Fruit fly (Drosophila melanogaster) whole organism, embryonic: ENCODE data around the gene r2d2.
A peak's percentile ranks its signal among the peaks of the same experiment; 100 is the strongest.

ENCODE experiments used
- Abd-B ChIP-seq: fragments of 200-800 bp; sonication (Bioruptor generic); optimal IDR thresholded peaks from 2 replicates; lab custom pipeline; 2018; ENCODE audit warnings: missing biosample characterization, mild to moderate bottlenecking, missing genetic modification characterization, moderate library complexity
- Antp ChIP-seq: fragments of 200-800 bp; sonication (Bioruptor generic); optimal IDR thresholded peaks from 3 replicates; lab custom pipeline; 2016; ENCODE audit warnings: missing biosample characterization, missing genetic modification characterization
- B-H1 ChIP-seq: fragments of 200-800 bp; sonication (Bioruptor generic); IDR thresholded peaks from 3 replicates; pipeline ENCODE4 v1.3.6; 2022; ENCODE audit warnings: missing biosample characterization, missing genetic modification characterization
- CG1024 ChIP-seq: fragments of 200-800 bp; sonication (Bioruptor generic); IDR thresholded peaks from 2 replicates; pipeline ENCODE4 v1.3.6; 2022; ENCODE audit warnings: missing biosample characterization, missing genetic modification characterization
- CG13287 ChIP-seq: fragments of 200-800 bp; sonication (Bioruptor generic); IDR thresholded peaks from 2 replicates; pipeline ENCODE4 v1.3.6; 2022; ENCODE audit warnings: missing biosample characterization, missing genetic modification characterization; ENCODE audit not compliant: partially characterized antibody
- CG15696 ChIP-seq: fragments of 200-800 bp; sonication (Bioruptor generic); optimal IDR thresholded peaks from 2 replicates; lab custom pipeline; 2019; ENCODE audit warnings: missing biosample characterization, mild to moderate bottlenecking, missing genetic modification characterization, moderate library complexity
- CG17328 ChIP-seq: fragments of 200-800 bp; sonication (Bioruptor generic); IDR thresholded peaks from 2 replicates; pipeline ENCODE4 v1.3.6; 2022; ENCODE audit warnings: missing biosample characterization, missing genetic modification characterization
- CG17802 ChIP-seq: fragments of 200-800 bp; sonication (Bioruptor generic); optimal IDR thresholded peaks from 2 replicates; lab custom pipeline; 2018; ENCODE audit warnings: missing biosample characterization, mild to moderate bottlenecking, missing genetic modification characterization, moderate library complexity
- CG17912 ChIP-seq: fragments of 200-800 bp; sonication (Bioruptor generic); optimal IDR thresholded peaks from 2 replicates; lab custom pipeline; 2018; ENCODE audit warnings: missing biosample characterization, mild to moderate bottlenecking, missing genetic modification characterization
- CG18476 ChIP-seq: fragments of 200-800 bp; sonication (Bioruptor generic); optimal IDR thresholded peaks from 2 replicates; lab custom pipeline; 2016; ENCODE audit warnings: missing biosample characterization, mild to moderate bottlenecking, missing genetic modification characterization
- CG2199 ChIP-seq: fragments of 200-800 bp; sonication (Bioruptor generic); IDR thresholded peaks from 3 replicates; pipeline ENCODE4 v1.3.6; 2022; ENCODE audit warnings: missing biosample characterization, missing genetic modification characterization
- CG32767 ChIP-seq: fragments of 200-800 bp; sonication (Bioruptor generic); IDR thresholded peaks from 2 replicates; pipeline ENCODE4 v1.3.6; 2022; ENCODE audit warnings: missing biosample characterization, missing genetic modification characterization
- CG3407 ChIP-seq: fragments of 200-800 bp; sonication (Bioruptor generic); optimal IDR thresholded peaks from 2 replicates; lab custom pipeline; 2018; ENCODE audit warnings: missing biosample characterization, mild to moderate bottlenecking, missing genetic modification characterization
- CG3995 ChIP-seq: fragments of 200-800 bp; sonication (Bioruptor generic); optimal IDR thresholded peaks from 3 replicates; lab custom pipeline; 2016; ENCODE audit warnings: missing biosample characterization, missing genetic modification characterization
- CG4617 ChIP-seq: fragments of 200-800 bp; sonication (Bioruptor generic); optimal IDR thresholded peaks from 3 replicates; lab custom pipeline; 2016; ENCODE audit warnings: missing biosample characterization, missing genetic modification characterization, borderline replicate concordance
- CG5245 ChIP-seq: fragments of 200-800 bp; sonication (Bioruptor generic); optimal IDR thresholded peaks from 3 replicates; lab custom pipeline; 2016; ENCODE audit warnings: missing biosample characterization, missing genetic modification characterization
- CG7556 ChIP-seq: fragments of 200-800 bp; sonication (Bioruptor generic); optimal IDR thresholded peaks from 2 replicates; lab custom pipeline; 2017; ENCODE audit warnings: missing biosample characterization, mild to moderate bottlenecking, missing genetic modification characterization
- CG8281 ChIP-seq: fragments of 200-800 bp; sonication (Bioruptor generic); optimal IDR thresholded peaks from 2 replicates; lab custom pipeline; 2018; ENCODE audit warnings: missing biosample characterization, mild to moderate bottlenecking, missing genetic modification characterization, moderate library complexity
- E2f1 ChIP-seq: fragments of 200-800 bp; sonication (Bioruptor generic); IDR thresholded peaks from 2 replicates; pipeline ENCODE4 v1.3.6; 2022; ENCODE audit warnings: missing biosample characterization, missing genetic modification characterization
- H15 ChIP-seq: fragments of 200-800 bp; sonication (Bioruptor generic); IDR thresholded peaks from 3 replicates; pipeline ENCODE4 v1.3.6; 2022; ENCODE audit warnings: missing biosample characterization, missing genetic modification characterization
- Hr78 ChIP-seq, 2 experiments: fragments of 200-800 bp in 1 of 2; fragments of >200 bp in 1 of 2; sonication (Bioruptor generic) in 1 of 2; optimal IDR thresholded peaks; 2 replicates each; lab custom pipeline; 2017 to 2019; ENCODE audit warnings: missing biosample characterization in 2 of 2, missing genetic modification characterization in 2 of 2, mild to moderate bottlenecking in 1 of 2, moderate library complexity in 1 of 2
- Max ChIP-seq: fragments of 200-800 bp; sonication (Bioruptor generic); optimal IDR thresholded peaks from 2 replicates; lab custom pipeline; 2016; ENCODE audit warnings: missing biosample characterization, mild to moderate bottlenecking, missing genetic modification characterization
- Mrtf ChIP-seq: fragments of 200-800 bp; sonication (Bioruptor generic); IDR thresholded peaks from 3 replicates; pipeline ENCODE4 v1.3.6; 2022; ENCODE audit warnings: missing biosample characterization, missing genetic modification characterization
- NFAT ChIP-seq: fragments of 200-800 bp; sonication (Bioruptor generic); IDR thresholded peaks from 2 replicates; pipeline ENCODE4 v1.3.6; 2022; ENCODE audit warnings: missing biosample characterization, missing genetic modification characterization
- Ravus ChIP-seq: fragments of 200-800 bp; sonication (Bioruptor generic); IDR thresholded peaks from 2 replicates; pipeline ENCODE4 v1.3.6; 2022; ENCODE audit warnings: missing biosample characterization, missing genetic modification characterization
- Rfx ChIP-seq: fragments of 200-800 bp; sonication (Bioruptor generic); IDR thresholded peaks from 2 replicates; pipeline ENCODE4 v1.3.6; 2022; ENCODE audit warnings: missing biosample characterization, missing genetic modification characterization
- Sox100B ChIP-seq: fragments of 200-800 bp; sonication (Bioruptor generic); optimal IDR thresholded peaks from 3 replicates; lab custom pipeline; 2018; ENCODE audit warnings: missing biosample characterization, mild to moderate bottlenecking, missing genetic modification characterization
- TFAM ChIP-seq: fragments of 200-800 bp; sonication (Bioruptor generic); optimal IDR thresholded peaks from 2 replicates; lab custom pipeline; 2017; ENCODE audit warnings: missing biosample characterization, missing genetic modification characterization, inconsistent platforms
- Xrp1 ChIP-seq: fragments of 200-800 bp; sonication (Bioruptor generic); IDR thresholded peaks from 2 replicates; pipeline ENCODE4 v1.3.6; 2022; ENCODE audit warnings: missing biosample characterization, missing genetic modification characterization
- abd-A ChIP-seq: fragments of 200-800 bp; sonication (Bioruptor generic); optimal IDR thresholded peaks from 3 replicates; lab custom pipeline; 2019; ENCODE audit warnings: missing biosample characterization, mild to moderate bottlenecking, missing genetic modification characterization, moderate library complexity
- ato ChIP-seq: fragments of 200-800 bp; sonication (Bioruptor generic); IDR thresholded peaks from 2 replicates; pipeline ENCODE4 v1.3.6; 2022; ENCODE audit warnings: missing biosample characterization, missing genetic modification characterization; ENCODE audit not compliant: partially characterized antibody
- br ChIP-seq: fragments of >200 bp; optimal IDR thresholded peaks from 2 replicates; lab custom pipeline; 2017
- crp ChIP-seq, 2 experiments: fragments of 200-800 bp; sonication (Bioruptor generic); optimal IDR thresholded peaks; 2 replicates in 1 of 2; 3 replicates in 1 of 2; lab custom pipeline; 2017; ENCODE audit warnings: missing biosample characterization in 2 of 2, missing genetic modification characterization in 2 of 2, mild to moderate bottlenecking in 1 of 2, moderate library complexity in 1 of 2
- da ChIP-seq: fragments of 200-800 bp; sonication (Bioruptor generic); optimal IDR thresholded peaks from 2 replicates; lab custom pipeline; 2016; ENCODE audit warnings: missing biosample characterization, missing genetic modification characterization
- dati ChIP-seq: fragments of 200-800 bp; sonication (Bioruptor generic); IDR thresholded peaks from 2 replicates; pipeline ENCODE4 v1.3.6; 2022; ENCODE audit warnings: missing biosample characterization, missing genetic modification characterization
- dmrt99B ChIP-seq: fragments of 200-800 bp; sonication (Bioruptor generic); optimal IDR thresholded peaks from 2 replicates; lab custom pipeline; 2018; ENCODE audit warnings: missing biosample characterization, mild to moderate bottlenecking, missing genetic modification characterization, moderate library complexity
- en ChIP-seq: fragments of 200-800 bp; sonication (Bioruptor generic); optimal IDR thresholded peaks from 2 replicates; lab custom pipeline; 2016; ENCODE audit warnings: missing biosample characterization, missing genetic modification characterization
- exex ChIP-seq: fragments of 200-800 bp; sonication (Bioruptor generic); optimal IDR thresholded peaks from 4 replicates; lab custom pipeline; 2018; ENCODE audit warnings: missing biosample characterization, mild to moderate bottlenecking, missing genetic modification characterization, moderate library complexity
- gcm2 ChIP-seq: fragments of 200-800 bp; sonication (Bioruptor generic); optimal IDR thresholded peaks from 2 replicates; lab custom pipeline; 2016; ENCODE audit warnings: missing biosample characterization, missing genetic modification characterization
- ken ChIP-seq: fragments of 200-800 bp; sonication (Bioruptor generic); IDR thresholded peaks from 3 replicates; pipeline ENCODE4 v1.3.6; 2022; ENCODE audit warnings: missing biosample characterization, missing genetic modification characterization
- luna ChIP-seq: fragments of 200-800 bp; sonication (Bioruptor generic); optimal IDR thresholded peaks from 2 replicates; lab custom pipeline; 2016; ENCODE audit warnings: missing biosample characterization, missing genetic modification characterization
- mirr ChIP-seq: fragments of 200-800 bp; sonication (Bioruptor generic); optimal IDR thresholded peaks from 3 replicates; lab custom pipeline; 2018; ENCODE audit warnings: missing biosample characterization, mild to moderate bottlenecking, missing genetic modification characterization
- rib ChIP-seq: fragments of 200-800 bp; sonication (Bioruptor generic); IDR thresholded peaks from 2 replicates; pipeline ENCODE4 v1.3.6; 2022; ENCODE audit warnings: missing biosample characterization, missing genetic modification characterization
- so ChIP-seq: fragments of 200-800 bp; sonication (Bioruptor generic); IDR thresholded peaks from 3 replicates; pipeline ENCODE4 v1.3.6; 2022; ENCODE audit warnings: missing biosample characterization, missing genetic modification characterization
- sug ChIP-seq: fragments of 200-800 bp; optimal IDR thresholded peaks from 2 replicates; lab custom pipeline; 2019; ENCODE audit warnings: missing biosample characterization, mild to moderate bottlenecking, missing genetic modification characterization, moderate library complexity
- twi ChIP-seq: fragments of 200-800 bp; optimal IDR thresholded peaks from 2 replicates; lab custom pipeline; 2019; ENCODE audit warnings: missing biosample characterization, mild to moderate bottlenecking, missing genetic modification characterization, moderate library complexity
- vfl ChIP-seq: fragments of 200-800 bp; sonication (Bioruptor generic); optimal IDR thresholded peaks from 2 replicates; lab custom pipeline; 2016; ENCODE audit warnings: missing biosample characterization, missing genetic modification characterization
- zen2 ChIP-seq: fragments of 200-800 bp; sonication (Bioruptor generic); IDR thresholded peaks from 3 replicates; pipeline ENCODE4 v1.3.6; 2022; ENCODE audit warnings: missing biosample characterization, missing genetic modification characterization; ENCODE audit not compliant: partially characterized antibody

The r2d2 gene

DNA sequence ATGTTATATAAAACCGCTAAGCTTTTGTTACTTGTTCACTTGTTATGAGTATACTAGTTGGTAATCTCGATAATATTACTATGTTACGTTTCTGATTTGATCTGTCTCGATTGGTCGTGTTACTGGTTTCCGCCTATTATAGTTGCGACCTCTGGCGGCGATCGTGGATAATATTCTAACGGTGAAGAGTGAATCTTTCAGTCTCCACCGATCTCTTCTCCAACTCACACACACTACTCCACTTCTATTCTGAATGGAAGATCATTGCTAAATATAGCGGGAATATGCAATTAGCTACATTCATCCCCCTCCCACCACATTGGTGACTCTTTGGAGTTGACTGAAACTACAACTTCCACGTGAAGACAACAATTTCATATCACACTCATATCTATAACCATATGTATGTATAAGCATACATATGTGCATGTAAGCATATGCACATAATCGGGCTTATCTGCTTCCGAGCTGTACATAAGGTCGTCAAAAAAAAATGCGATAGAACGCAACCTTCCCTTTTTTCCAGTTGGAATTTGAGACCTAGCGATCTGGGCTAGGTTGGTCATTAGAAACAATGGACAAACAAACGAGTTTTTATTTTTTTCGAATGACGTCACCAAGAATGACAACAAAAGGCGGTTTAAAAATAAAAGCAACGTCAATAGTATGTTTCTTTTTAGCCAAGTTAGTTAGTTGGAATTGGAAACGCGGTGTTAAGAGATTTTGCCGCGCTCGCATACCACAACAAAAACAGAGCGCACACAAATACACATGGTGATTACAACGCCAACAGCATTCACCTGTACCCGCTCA lies 9.1 kb downstream of the r2d2 start (continued):
- TF ChIP-seq so: peak; percentile 21; the same call in 1 of the 3 replicates
- TF ChIP-seq E2f1 (GFP tag; lab: Robert Waterston, UW): peak; percentile 40; the same call in 1 of the 2 replicates
- TF ChIP-seq mirr (GFP tag; lab: Kevin White, UChicago): peak; percentile 58
- TF ChIP-seq twi (tag; lab: Kevin White, UChicago): peak; percentile 21
- peak; percentile 49 for TF ChIP-seq exex (tag; lab: Kevin White, UChicago)
- no peak for TF ChIP-seq ato (GFP tag; lab: Robert Waterston, UW)

- TF ChIP-seq CG17328 (GFP tag; lab: Robert Waterston, UW) (no peak), en (GFP tag; lab: Kevin White, UChicago) (no peak), dmrt99B (tag; lab: Kevin White, UChicago) (peak; percentile 14), Ravus (GFP tag; lab: Robert Waterston, UW) (no peak), gcm2 (no peak), da (GFP tag; lab: Kevin White, UChicago) (no peak), ken (GFP tag; lab: Robert Waterston, UW) (no peak), crp (GFP tag; optimal IDR thresholded peaks at IDR 0.05; lab: Kevin White, UChicago) (no peak), CG3407 (no peak), sug (peak; percentile 39), dati (GFP tag; lab: Robert Waterston, UW) (no peak), CG15696 (tag; lab: Kevin White, UChicago) (no peak), CG2199 (GFP tag; lab: Robert Waterston, UW) (peak; percentile 88; the same call in 2 of the 3 replicates), abd-A (tag; lab: Kevin White, UChicago) (peak; percentile 79), CG3995 (GFP tag; lab: Kevin White, UChicago) (no peak), zen2 (GFP tag; lab: Robert Waterston, UW) (peak; percentile 55; the same call in 1 of the 3 replicates), TFAM (GFP tag; lab: Kevin White, UChicago) (no peak), Mrtf (GFP tag; lab: Robert Waterston, UW) (no peak), vfl (GFP tag; lab: Kevin White, UChicago) (no peak), Rfx (GFP tag; lab: Robert Waterston, UW) (peak; percentile 45; the same call in 1 of the 2 replicates), CG8281 (tag; lab: Kevin White, UChicago) (no peak), Abd-B (no peak), CG7556 (GFP tag; lab: Kevin White, UChicago) (no peak), br (lab: Kevin White, UChicago) (no peak), CG5245 (GFP tag; lab: Kevin White, UChicago) (no peak), so (no peak), rib (peak; percentile 58), Sox100B (GFP tag; lab: Kevin White, UChicago) (no peak), Xrp1 (GFP tag; lab: Robert Waterston, UW) (no peak), CG18476 (GFP tag; lab: Kevin White, UChicago) (no peak), Max (GFP tag; lab: Kevin White, UChicago) (no peak), luna (no peak), CG32767 (GFP tag; lab: Robert Waterston, UW) (peak; percentile 79), NFAT (GFP tag; lab: Robert Waterston, UW) (peak; percentile 4; the same call in 1 of the 2 replicates), CG17912 (GFP tag; lab: Kevin White, UChicago) (peak; percentile 45), B-H1 (no peak), H15 (no peak), CG13287 (peak; percentile 58; the same call in 1 of the 2 replicates), Antp (GFP tag; lab: Kevin White, UChicago) (no peak), CG4617 (no peak), CG1024 (GFP tag; lab: Robert Waterston, UW) (no peak), CG17802 (no peak), Hr78 (GFP tag; optimal IDR thresholded peaks at IDR 0.05; lab: Kevin White, UChicago) (no peak)
These were observed 9.7 kb downstream of the r2d2 start for dm6 chr2L:7809699-7810088.
